Worm (Caenorhabditis elegans): ENCODE data around the gene ZC404.16.

DNA sequence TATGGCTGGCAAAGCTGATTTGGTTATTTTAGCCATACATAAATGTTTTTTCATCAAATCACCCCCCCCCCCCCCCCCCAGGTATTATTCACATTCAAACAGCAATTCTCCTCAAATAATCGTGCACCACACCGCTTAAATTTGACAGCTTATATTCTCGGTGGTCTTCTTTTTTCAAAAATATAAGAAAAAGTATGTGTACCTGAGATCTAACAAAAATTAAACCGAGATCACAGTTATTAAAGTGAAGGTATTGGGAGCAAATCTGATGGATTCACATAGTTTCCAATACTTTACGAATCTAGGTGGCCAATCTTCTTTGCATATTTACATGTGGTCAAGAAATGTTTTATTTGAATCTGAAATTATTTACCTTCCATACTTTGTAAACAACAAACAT is 6.5 kb upstream of the ZC404.16 start, which contains the start of gene ZC404.15:
- TF ChIP-seq tbx-8 (GFP tag; optimal IDR thresholded peaks at IDR 0.05) (no peak), mep-1 (tag; optimal IDR thresholded peaks at IDR 0.05) (no peak), nhr-237 (tag; optimal IDR thresholded peaks at IDR 0.05) (no peak), pha-4 (tag; optimal IDR thresholded peaks at IDR 0.05) (no peak), sptf-1 (tag; optimal IDR thresholded peaks at IDR 0.05) (no peak), elt-1 (tag; optimal IDR thresholded peaks at IDR 0.05; ENCODE audit: borderline replicate concordance, insufficient read depth) (no peak), nhr-28 (tag; optimal IDR thresholded peaks at IDR 0.05) (no peak), mab-5 (tag; optimal IDR thresholded peaks at IDR 0.05) (no peak), unc-62 (GFP tag; optimal IDR thresholded peaks at IDR 0.05) (no peak), mls-2 (tag; optimal IDR thresholded peaks at IDR 0.05) (no peak), unc-39 (tag; optimal IDR thresholded peaks at IDR 0.05) (no peak), nhr-76 (tag; optimal IDR thresholded peaks at IDR 0.05) (no peak), ceh-39 (tag; optimal IDR thresholded peaks at IDR 0.05) (no peak)

Measured in whole organism, mixed stage, embryonic.